Worm (Caenorhabditis elegans): Measurements from ENCODE around the gene B0304.4.

B0304.4 gene

ce11 chrII:4560068-4560467, 37.0 kb upstream of the B0304.4 start, which contains the start of gene M03A1.8:
Gene M03A1.8, plus strand, starts transcription at chrII:4560336.
- TF ChIP-seq tbx-37 (GFP tag; conservative IDR thresholded peaks at IDR 0.05): no peak
- no peak for TF ChIP-seq ets-7 (tag; optimal IDR thresholded peaks at IDR 0.05)
- TF ChIP-seq pes-1 (GFP tag; IDR thresholded peaks at IDR 0.05): no peak
- no peak for TF ChIP-seq hmg-4 (GFP tag; optimal IDR thresholded peaks at IDR 0.05)
- no peak for TF ChIP-seq aly-1 (tag; optimal IDR thresholded peaks at IDR 0.05)
- TF ChIP-seq B0310.2 (tag; optimal IDR thresholded peaks at IDR 0.05): no peak
- no peak for TF ChIP-seq tbx-11 (GFP tag; IDR thresholded peaks at IDR 0.05)
- TF ChIP-seq ama-1 (optimal IDR thresholded peaks at IDR 0.05): no peak
- TF ChIP-seq scrt-1 (GFP tag; IDR thresholded peaks at IDR 0.05): no peak
- no peak for TF ChIP-seq hnd-1 (tag; optimal IDR thresholded peaks at IDR 0.05)
- no peak for TF ChIP-seq ceh-13 (GFP tag; optimal IDR thresholded peaks at IDR 0.05)
- no peak for TF ChIP-seq ceh-36 (tag; optimal IDR thresholded peaks at IDR 0.05)
- no peak for TF ChIP-seq tra-4 (tag; optimal IDR thresholded peaks at IDR 0.05)
- no peak for TF ChIP-seq sea-1 (GFP tag; conservative IDR thresholded peaks at IDR 0.05)
- no peak for TF ChIP-seq F13C5.2 (tag; optimal IDR thresholded peaks at IDR 0.05)

DNA sequence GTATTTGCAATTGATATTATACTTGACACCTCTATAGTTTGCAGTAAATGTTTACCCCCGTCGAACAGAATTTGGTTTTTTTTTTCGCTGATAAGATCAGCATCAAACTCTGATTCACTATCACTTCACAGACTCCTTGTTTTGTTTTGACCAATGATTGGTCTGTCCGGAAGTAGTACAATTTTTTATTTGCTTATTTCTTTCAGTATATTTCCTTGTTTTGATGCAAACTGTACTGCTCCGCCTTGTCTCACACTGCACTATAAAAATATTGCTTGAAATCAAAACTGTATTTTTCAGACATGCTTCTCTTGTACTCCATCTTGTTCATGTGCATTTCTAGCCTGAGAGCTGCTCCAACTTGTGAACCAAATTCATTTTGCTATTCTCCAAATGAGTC, 34.5 kb upstream of the B0304.4 start, which contains the start of gene M03A1.3:
Gene M03A1.3 (plus strand): TSS at position 301 of the 400 bp plus-strand sequence.
- TF ChIP-seq ets-7 (tag; optimal IDR thresholded peaks at IDR 0.05) (no peak), ceh-13 (GFP tag; optimal IDR thresholded peaks at IDR 0.05) (no peak), F13C5.2 (tag; optimal IDR thresholded peaks at IDR 0.05) (no peak), tra-4 (tag; optimal IDR thresholded peaks at IDR 0.05) (no peak), scrt-1 (GFP tag; IDR thresholded peaks at IDR 0.05) (no peak), aly-1 (tag; optimal IDR thresholded peaks at IDR 0.05) (no peak), ceh-36 (tag; optimal IDR thresholded peaks at IDR 0.05) (no peak), hmg-4 (GFP tag; optimal IDR thresholded peaks at IDR 0.05) (no peak), tbx-37 (GFP tag; conservative IDR thresholded peaks at IDR 0.05) (no peak), pes-1 (GFP tag; IDR thresholded peaks at IDR 0.05) (no peak), hmbx-1 (tag; optimal IDR thresholded peaks at IDR 0.05) (no peak), sea-1 (GFP tag; conservative IDR thresholded peaks at IDR 0.05) (no peak), B0310.2 (tag; optimal IDR thresholded peaks at IDR 0.05) (no peak), hnd-1 (tag; optimal IDR thresholded peaks at IDR 0.05) (no peak), ama-1 (optimal IDR thresholded peaks at IDR 0.05) (no peak), tbx-11 (GFP tag; IDR thresholded peaks at IDR 0.05) (no peak), flt-1 (GFP tag; IDR thresholded peaks at IDR 0.05) (no peak)

ce11 chrII:4552088-4552487, 29.1 kb upstream of the B0304.4 start:
- TF ChIP-seq hmbx-1 (tag; optimal IDR thresholded peaks at IDR 0.05) (no peak), F13C5.2 (tag; optimal IDR thresholded peaks at IDR 0.05) (no peak), flt-1 (GFP tag; IDR thresholded peaks at IDR 0.05) (no peak), pes-1 (GFP tag; IDR thresholded peaks at IDR 0.05) (no peak), ceh-36 (tag; optimal IDR thresholded peaks at IDR 0.05) (no peak), ceh-13 (GFP tag; optimal IDR thresholded peaks at IDR 0.05) (no peak), tbx-37 (GFP tag; conservative IDR thresholded peaks at IDR 0.05) (no peak), tbx-11 (GFP tag; IDR thresholded peaks at IDR 0.05) (no peak), hnd-1 (tag; optimal IDR thresholded peaks at IDR 0.05) (no peak), tra-4 (tag; optimal IDR thresholded peaks at IDR 0.05) (no peak), aly-1 (tag; optimal IDR thresholded peaks at IDR 0.05) (no peak), ets-7 (tag; optimal IDR thresholded peaks at IDR 0.05) (no peak), sea-1 (GFP tag; conservative IDR thresholded peaks at IDR 0.05) (no peak), ama-1 (optimal IDR thresholded peaks at IDR 0.05) (no peak), hmg-4 (GFP tag; optimal IDR thresholded peaks at IDR 0.05) (no peak), scrt-1 (GFP tag; IDR thresholded peaks at IDR 0.05) (no peak), B0310.2 (tag; optimal IDR thresholded peaks at IDR 0.05) (no peak)

DNA sequence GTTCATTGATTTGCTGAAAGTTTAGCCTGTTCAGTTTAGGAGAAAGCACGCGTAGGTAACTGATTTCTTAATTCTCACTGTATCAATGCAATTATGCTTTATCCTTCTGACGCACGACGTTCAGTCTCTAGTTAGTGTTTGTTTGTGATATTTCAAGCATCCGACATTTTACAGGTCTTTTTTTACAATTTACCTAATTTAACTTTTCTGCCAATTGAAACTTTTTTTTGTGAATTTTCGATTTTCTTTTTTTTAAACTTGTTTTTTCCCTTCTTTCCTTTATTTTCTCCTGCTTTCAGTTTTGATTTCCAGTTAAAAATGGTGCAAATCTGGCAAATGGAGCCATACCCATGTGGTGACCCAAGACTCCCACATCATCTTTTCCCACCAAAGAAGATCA, 27.8 kb upstream of the B0304.4 start, which contains the start of gene K07E1.1:
Gene K07E1.1 (plus strand): TSS at position 301 of the 400 bp plus-strand sequence.
- TF ChIP-seq tbx-37 (GFP tag; conservative IDR thresholded peaks at IDR 0.05) (no peak), F13C5.2 (tag; optimal IDR thresholded peaks at IDR 0.05) (no peak), tbx-11 (GFP tag; IDR thresholded peaks at IDR 0.05) (no peak), ama-1 (optimal IDR thresholded peaks at IDR 0.05) (no peak), aly-1 (tag; optimal IDR thresholded peaks at IDR 0.05) (no peak), scrt-1 (GFP tag; IDR thresholded peaks at IDR 0.05) (no peak), pes-1 (GFP tag; IDR thresholded peaks at IDR 0.05) (no peak), hmbx-1 (tag; optimal IDR thresholded peaks at IDR 0.05) (no peak), B0310.2 (tag; optimal IDR thresholded peaks at IDR 0.05) (no peak), tra-4 (tag; optimal IDR thresholded peaks at IDR 0.05) (no peak), sea-1 (GFP tag; conservative IDR thresholded peaks at IDR 0.05) (no peak), ets-7 (tag; optimal IDR thresholded peaks at IDR 0.05) (no peak), hnd-1 (tag; optimal IDR thresholded peaks at IDR 0.05) (no peak), flt-1 (GFP tag; IDR thresholded peaks at IDR 0.05) (no peak)

DNA sequence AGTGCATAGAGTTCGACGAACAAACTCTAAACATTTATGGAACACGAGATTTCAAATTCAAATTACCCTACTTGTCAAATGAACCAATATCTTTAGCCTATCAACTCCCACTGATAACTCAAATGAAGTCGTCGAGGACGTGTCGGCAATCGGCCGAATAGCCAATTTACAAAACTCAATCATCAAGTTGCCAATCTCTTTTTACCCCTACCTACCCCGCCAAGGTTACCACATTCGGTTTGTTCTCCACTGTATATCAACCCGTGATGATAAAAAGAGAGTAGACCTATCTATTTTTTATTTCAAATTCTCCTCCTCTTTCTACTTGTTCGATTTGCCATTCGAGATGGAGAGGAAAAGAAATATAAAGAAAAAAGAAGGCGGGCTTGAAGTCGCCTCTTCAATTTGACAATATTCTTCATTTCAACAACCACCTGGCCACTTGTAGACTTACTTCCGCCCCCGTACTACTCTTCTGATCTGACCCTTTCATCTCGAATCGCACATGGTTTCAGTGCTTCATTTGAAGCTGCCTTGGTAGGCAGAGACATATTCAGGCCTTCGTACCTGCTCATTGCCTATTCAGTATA, 27.1 kb upstream of the B0304.4 start:
- TF ChIP-seq tbx-11 (GFP tag; IDR thresholded peaks at IDR 0.05): no peak
- TF ChIP-seq flt-1 (GFP tag; IDR thresholded peaks at IDR 0.05): no peak
- TF ChIP-seq ceh-36 (tag; optimal IDR thresholded peaks at IDR 0.05): no peak
- no peak for TF ChIP-seq ama-1 (optimal IDR thresholded peaks at IDR 0.05)
- TF ChIP-seq F13C5.2 (tag; optimal IDR thresholded peaks at IDR 0.05): no peak
- no peak for TF ChIP-seq tra-4 (tag; optimal IDR thresholded peaks at IDR 0.05)
- TF ChIP-seq tbx-37 (GFP tag; conservative IDR thresholded peaks at IDR 0.05): no peak
- TF ChIP-seq aly-1 (tag; optimal IDR thresholded peaks at IDR 0.05): no peak
- TF ChIP-seq B0310.2 (tag; optimal IDR thresholded peaks at IDR 0.05): no peak
- TF ChIP-seq sea-1 (GFP tag; conservative IDR thresholded peaks at IDR 0.05): no peak
- no peak for TF ChIP-seq hnd-1 (tag; optimal IDR thresholded peaks at IDR 0.05)
- TF ChIP-seq hmg-4 (GFP tag; optimal IDR thresholded peaks at IDR 0.05): no peak
- no peak for TF ChIP-seq ets-7 (tag; optimal IDR thresholded peaks at IDR 0.05)
- TF ChIP-seq scrt-1 (GFP tag; IDR thresholded peaks at IDR 0.05): no peak
- no peak for TF ChIP-seq ceh-13 (GFP tag; optimal IDR thresholded peaks at IDR 0.05)
- no peak for TF ChIP-seq pes-1 (GFP tag; IDR thresholded peaks at IDR 0.05)
- TF ChIP-seq hmbx-1 (tag; optimal IDR thresholded peaks at IDR 0.05): no peak

- TF ChIP-seq hmbx-1 (tag; optimal IDR thresholded peaks at IDR 0.05) (no peak), ama-1 (optimal IDR thresholded peaks at IDR 0.05) (no peak), scrt-1 (GFP tag; IDR thresholded peaks at IDR 0.05) (no peak), B0310.2 (tag; optimal IDR thresholded peaks at IDR 0.05) (no peak), aly-1 (tag; optimal IDR thresholded peaks at IDR 0.05) (no peak), tra-4 (tag; optimal IDR thresholded peaks at IDR 0.05) (no peak), flt-1 (GFP tag; IDR thresholded peaks at IDR 0.05) (no peak), ceh-36 (tag; optimal IDR thresholded peaks at IDR 0.05) (no peak), ets-7 (tag; optimal IDR thresholded peaks at IDR 0.05) (no peak), tbx-37 (GFP tag; conservative IDR thresholded peaks at IDR 0.05) (no peak), hnd-1 (tag; optimal IDR thresholded peaks at IDR 0.05) (no peak), F13C5.2 (tag; optimal IDR thresholded peaks at IDR 0.05) (no peak), tbx-11 (GFP tag; IDR thresholded peaks at IDR 0.05) (no peak), pes-1 (GFP tag; IDR thresholded peaks at IDR 0.05) (no peak)
These were observed 25.4 kb upstream of the B0304.4 start for ce11 chrII:4548408-4548807.
